Fruit fly (Drosophila melanogaster) S2 (cell line): ENCODE data around the gene hwt.

Source experiments
- CG8478 ChIP-seq: fragments of >200 bp; optimal IDR thresholded peaks from 2 replicates; lab custom pipeline; 2018
- CTCF ChIP-seq, 2 experiments: fragments of >200 bp; optimal IDR thresholded peaks; 2 replicates each; lab custom pipeline; 2018

hwt gene

DNA sequence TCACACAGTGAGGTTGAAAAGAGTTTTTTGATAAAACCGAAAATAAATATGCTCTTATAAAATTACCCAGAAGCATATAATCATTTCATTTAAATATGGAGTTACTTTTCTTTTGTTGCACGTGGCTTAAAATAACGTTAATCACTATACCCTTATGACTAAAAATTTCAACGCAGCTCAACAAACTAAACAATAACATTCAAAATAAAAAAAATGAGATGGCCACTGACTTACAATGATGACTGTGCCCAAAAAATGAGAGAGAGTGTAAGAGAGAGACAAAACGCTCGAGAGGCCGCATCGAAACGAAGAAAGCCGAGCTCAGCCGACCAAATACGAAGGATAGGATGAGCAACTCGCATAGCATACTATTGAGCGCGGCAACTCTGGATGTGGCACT is 20.6 kb downstream of the hwt start:
- TF ChIP-seq CTCF (optimal IDR thresholded peaks at IDR 0.05; lab: Kevin White, UChicago) (no peak), CG8478 (lab: Kevin White, UChicago) (no peak)

DNA sequence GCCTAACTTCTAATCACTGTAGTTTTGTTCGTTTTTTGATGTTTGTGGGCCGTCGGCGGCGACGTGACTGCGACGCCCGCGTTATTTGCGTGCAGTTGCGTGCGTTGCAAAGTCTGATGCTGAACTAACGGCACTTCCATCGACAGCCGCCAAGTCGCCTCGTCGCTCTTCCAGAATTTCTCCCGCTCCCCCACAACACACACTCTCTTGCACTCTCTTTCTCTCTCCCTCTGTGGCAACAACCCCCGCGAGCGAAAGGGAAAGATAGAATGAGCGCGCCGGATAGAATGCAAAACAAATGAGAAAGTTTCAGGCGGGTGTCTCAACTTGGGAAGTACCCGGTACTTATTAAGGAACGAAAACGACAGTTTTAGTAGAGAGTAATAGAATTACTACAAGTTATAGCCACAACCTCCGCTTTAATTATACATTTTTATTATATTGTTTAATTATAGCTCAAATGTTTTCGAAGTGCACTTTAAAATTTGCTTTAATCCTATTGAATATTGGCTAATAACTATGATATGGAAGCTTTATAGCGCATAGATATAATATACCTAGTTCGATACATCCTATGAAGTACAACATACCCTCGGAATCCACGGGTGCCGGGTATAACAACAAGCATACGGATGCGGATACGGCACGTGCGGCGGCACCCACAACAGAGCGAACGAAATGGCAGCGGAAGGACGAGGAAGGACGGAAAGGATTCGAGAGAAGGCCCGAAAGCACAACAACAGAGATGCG is 21.2 kb downstream of the hwt start:
- no peak for TF ChIP-seq CTCF (optimal IDR thresholded peaks at IDR 0.05; lab: Kevin White, UChicago)
- no peak for TF ChIP-seq CG8478 (lab: Kevin White, UChicago)

DNA sequence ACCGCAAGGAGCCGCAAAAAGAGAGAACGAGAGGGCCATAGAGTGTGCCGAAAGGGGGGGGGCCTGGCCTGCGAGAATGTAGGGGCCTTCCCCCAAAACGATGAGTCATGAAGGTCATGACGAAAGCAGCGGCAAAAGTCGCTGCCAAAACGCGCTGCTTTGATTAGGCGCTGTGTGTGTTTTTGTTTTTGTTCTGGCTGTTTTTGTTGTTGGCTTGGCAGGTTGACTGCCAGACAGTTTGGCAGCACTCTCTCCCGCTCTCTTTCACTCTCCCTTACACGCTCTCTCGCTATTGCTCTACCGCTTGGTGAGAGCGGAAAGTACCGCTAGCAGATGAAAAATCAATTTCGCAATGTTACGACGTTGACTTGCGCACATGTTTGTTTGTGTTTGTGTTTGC is 22.1 kb downstream of the hwt start:
- TF ChIP-seq CTCF (optimal IDR thresholded peaks at IDR 0.05; lab: Kevin White, UChicago) (no peak), CG8478 (lab: Kevin White, UChicago) (no peak)

- TF ChIP-seq CTCF (optimal IDR thresholded peaks at IDR 0.05; lab: Kevin White, UChicago) = peak; percentile 78 to 85
- no peak for TF ChIP-seq CG8478 (lab: Kevin White, UChicago)
Observed at dm6 chrX:12540770-12541169, 27.5 kb downstream of the hwt start.

DNA sequence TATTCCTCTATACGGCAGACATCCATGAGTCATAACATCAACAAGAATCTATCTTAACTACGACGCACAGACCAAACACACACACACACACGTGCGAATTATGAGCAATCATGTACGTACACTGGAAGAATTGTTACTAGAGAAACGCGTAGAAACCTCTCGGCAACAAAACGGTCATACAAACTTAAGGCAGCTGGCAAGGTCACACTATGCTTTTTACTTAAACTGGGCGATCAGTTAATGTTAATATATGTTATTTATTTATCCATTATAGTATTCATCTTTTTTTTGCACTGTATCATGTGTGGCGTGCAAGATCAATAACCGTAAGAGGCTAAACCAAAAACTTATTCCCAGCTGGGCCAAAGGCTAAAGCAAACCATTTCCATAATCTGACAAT is 29.0 kb downstream of the hwt start:
- TF ChIP-seq CTCF (optimal IDR thresholded peaks at IDR 0.05; lab: Kevin White, UChicago) (no peak), CG8478 (lab: Kevin White, UChicago) (no peak)

dm6 chrX:12533560-12533959 is 34.7 kb downstream of the hwt start:
- no peak for TF ChIP-seq CTCF (optimal IDR thresholded peaks at IDR 0.05; lab: Kevin White, UChicago)
- TF ChIP-seq CG8478 (lab: Kevin White, UChicago) = no peak

DNA sequence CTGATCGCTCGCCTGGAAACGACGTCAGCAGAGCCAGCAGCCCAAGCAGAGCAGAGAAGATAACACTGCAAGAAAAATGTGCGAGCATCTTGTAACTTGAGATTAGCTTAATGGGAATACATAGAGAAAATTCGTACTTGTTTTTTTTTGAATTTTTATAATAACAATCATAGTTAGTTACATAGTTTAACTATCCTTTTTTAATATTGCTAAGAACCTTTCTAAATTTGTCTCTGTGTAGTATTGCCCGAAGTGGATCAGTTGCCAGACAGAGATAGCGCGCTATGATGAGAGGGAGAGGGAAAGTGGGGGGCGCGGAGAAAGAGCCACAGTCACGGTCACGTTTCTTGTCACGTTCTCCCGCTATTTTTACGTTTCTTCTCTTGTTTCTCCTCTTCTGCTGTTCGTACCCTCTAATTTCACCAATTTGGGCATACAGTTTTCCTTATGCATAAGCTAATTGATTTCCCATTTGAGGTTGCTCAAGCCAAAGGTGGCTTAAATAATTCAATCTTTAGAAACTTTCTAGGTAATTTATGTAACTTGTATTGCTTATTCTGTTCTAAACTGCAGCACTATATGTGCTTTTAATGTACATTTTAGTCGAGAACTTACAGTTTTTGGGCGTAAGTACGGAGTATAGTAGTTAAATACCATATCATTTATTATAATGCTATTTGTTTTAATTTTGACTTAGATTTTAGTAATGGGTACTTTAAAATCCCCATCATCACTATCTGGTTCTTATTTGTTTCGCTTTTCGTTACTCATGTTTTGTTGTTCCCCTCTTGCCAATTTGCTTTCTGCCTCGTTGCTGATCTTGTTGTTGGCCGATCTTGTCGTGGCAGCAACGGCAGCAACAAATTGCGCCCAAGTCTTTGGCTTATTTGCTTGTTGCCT is 57.3 kb downstream of the hwt start:
- TF ChIP-seq CG8478 (lab: Kevin White, UChicago) (no peak), CTCF (optimal IDR thresholded peaks at IDR 0.05; lab: Kevin White, UChicago) (no peak)

- no peak for TF ChIP-seq CTCF (optimal IDR thresholded peaks at IDR 0.05; lab: Kevin White, UChicago)
- no peak for TF ChIP-seq CG8478 (lab: Kevin White, UChicago)
Observed at dm6 chrX:12507589-12507988, 60.7 kb downstream of the hwt start.

DNA sequence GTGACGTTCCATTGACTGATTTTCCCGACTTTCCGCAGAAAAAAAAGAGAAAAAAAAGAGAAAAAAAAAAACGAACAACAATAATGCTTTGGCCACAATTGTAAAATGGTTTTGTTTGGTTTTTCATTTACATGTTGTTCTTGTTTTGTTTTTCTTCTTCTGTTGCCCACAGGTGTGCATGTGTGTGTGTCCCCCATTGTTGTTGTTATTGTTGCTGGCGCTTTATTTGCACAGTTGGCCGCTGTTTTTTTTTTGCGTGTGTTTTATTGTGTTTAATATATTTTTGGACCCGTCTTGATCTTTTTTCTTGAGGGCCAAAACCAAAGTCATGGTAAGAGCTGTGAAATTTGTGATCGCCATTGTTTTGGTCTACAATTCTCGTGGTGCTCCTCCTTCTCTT is 70.2 kb downstream of the hwt start:
- TF ChIP-seq CTCF (optimal IDR thresholded peaks at IDR 0.05; lab: Kevin White, UChicago) (no peak), CG8478 (lab: Kevin White, UChicago) (no peak)

- TF ChIP-seq CG8478 (lab: Kevin White, UChicago) (no peak), CTCF (optimal IDR thresholded peaks at IDR 0.05; lab: Kevin White, UChicago) (no peak)
Observed at dm6 chrX:12496930-12497329, 71.3 kb downstream of the hwt start, which contains the start of gene mdu. TSS of gene mdu (plus strand) at chrX:12497188.

- TF ChIP-seq CTCF (optimal IDR thresholded peaks at IDR 0.05; lab: Kevin White, UChicago) (no peak), CG8478 (lab: Kevin White, UChicago) (no peak)
Observed at dm6 chrX:12496497-12496896, 71.8 kb downstream of the hwt start, which contains the start of gene Mks1. TSS of gene Mks1 (minus strand) at chrX:12496597.

DNA sequence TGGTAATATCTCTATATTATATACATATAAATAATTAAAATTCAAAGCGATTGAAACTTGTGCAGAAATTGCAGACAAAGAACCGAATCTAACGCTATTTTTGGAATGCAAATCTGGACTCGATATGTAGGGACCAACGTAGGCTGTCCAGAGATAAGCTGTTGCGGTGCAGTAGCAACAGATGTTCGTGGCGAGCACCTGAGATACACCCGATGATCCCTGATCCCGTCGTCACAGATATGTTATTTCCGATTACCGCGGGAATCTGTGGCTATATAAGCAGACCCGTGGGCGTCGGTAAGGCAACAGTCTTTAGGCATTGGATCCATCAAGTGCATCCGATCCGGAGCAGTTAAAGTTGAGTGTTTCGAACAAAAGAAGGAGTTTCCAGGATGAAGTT is 78.3 kb downstream of the hwt start, which contains the start of gene Lsp1alpha:
Lsp1alpha (plus strand) TSS at position 301 of the 400 bp plus-strand sequence.
- TF ChIP-seq CTCF (optimal IDR thresholded peaks at IDR 0.05; lab: Kevin White, UChicago) (no peak), CG8478 (lab: Kevin White, UChicago) (no peak)

DNA sequence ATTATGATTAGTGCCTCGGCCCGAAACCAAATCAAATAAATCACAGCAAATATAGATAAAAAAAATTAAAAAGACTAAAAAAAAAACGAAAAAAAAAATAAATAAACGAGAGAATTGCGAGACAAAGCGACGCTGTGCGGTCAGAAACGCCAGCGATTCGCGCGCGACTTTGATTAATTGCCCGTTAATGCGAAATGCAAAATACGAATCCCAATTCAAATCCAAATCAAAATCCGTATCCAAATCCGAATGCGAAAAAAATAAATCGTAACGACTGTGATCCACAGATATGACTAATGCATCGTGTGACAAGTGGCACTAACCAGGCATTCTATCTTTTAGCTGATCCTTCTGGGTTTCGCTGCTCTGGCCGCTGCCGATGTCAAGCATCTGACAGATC is 80.8 kb downstream of the hwt start:
- no peak for TF ChIP-seq CG8478 (lab: Kevin White, UChicago)
- no peak for TF ChIP-seq CTCF (optimal IDR thresholded peaks at IDR 0.05; lab: Kevin White, UChicago)

- TF ChIP-seq CTCF (optimal IDR thresholded peaks at IDR 0.05; lab: Kevin White, UChicago) = no peak
Observed at dm6 chrX:12486294-12487020, 81.8 kb downstream of the hwt start, which contains the start of gene Cpr11A. TSS of gene Cpr11A (plus strand) at chrX:12486970.
